Fruit fly (Drosophila melanogaster) whole organism, adult: Measurements from ENCODE around the gene Non3.

Experiments used
- CG11617 ChIP-seq: fragments of 200-800 bp; sonication (Bioruptor generic); optimal IDR thresholded peaks from 2 replicates; lab custom pipeline; 2017; ENCODE audit warnings: mild to moderate bottlenecking, missing biosample characterization, missing genetic modification reagents, missing genetic modification characterization
- CG12768 ChIP-seq: fragments of 200-800 bp; sonication (Bioruptor generic); optimal IDR thresholded peaks from 2 replicates; lab custom pipeline; 2017; ENCODE audit warnings: missing biosample characterization, missing genetic modification characterization, mild to moderate bottlenecking, moderate library complexity, missing genetic modification reagents
- CG14711 ChIP-seq: fragments of 200-800 bp; sonication (Bioruptor generic); optimal IDR thresholded peaks from 2 replicates; lab custom pipeline; 2018; ENCODE audit warnings: missing biosample characterization, mild to moderate bottlenecking, missing genetic modification characterization, moderate library complexity
- CG1620 ChIP-seq: fragments of 200-800 bp; sonication (Bioruptor generic); optimal IDR thresholded peaks from 2 replicates; lab custom pipeline; 2016; ENCODE audit warnings: missing biosample characterization, missing genetic modification characterization
- CG33017 ChIP-seq: fragments of 200-800 bp; sonication (Bioruptor generic); optimal IDR thresholded peaks from 2 replicates; lab custom pipeline; 2018; ENCODE audit warnings: missing biosample characterization, mild to moderate bottlenecking, missing genetic modification characterization, moderate library complexity
- CG5204 ChIP-seq: fragments of 200-800 bp; sonication (Bioruptor generic); optimal IDR thresholded peaks from 2 replicates; lab custom pipeline; 2016; ENCODE audit warnings: missing biosample characterization, missing genetic modification characterization
- CG7045 ChIP-seq: fragments of 200-800 bp; sonication (Bioruptor generic); optimal IDR thresholded peaks from 2 replicates; lab custom pipeline; 2017; ENCODE audit warnings: missing biosample characterization, mild to moderate bottlenecking, missing genetic modification characterization
- CG7101 ChIP-seq: fragments of 200-800 bp; sonication (Bioruptor generic); optimal IDR thresholded peaks from 2 replicates; lab custom pipeline; 2018; ENCODE audit warnings: missing biosample characterization, mild to moderate bottlenecking, missing genetic modification characterization, moderate library complexity
- Clk ChIP-seq: fragments of 200-800 bp; sonication (Bioruptor generic); optimal IDR thresholded peaks from 2 replicates; lab custom pipeline; 2017; ENCODE audit warnings: missing biosample characterization, missing genetic modification characterization
- Crg-1 ChIP-seq: fragments of 200-800 bp; sonication (Bioruptor generic); optimal IDR thresholded peaks from 2 replicates; lab custom pipeline; 2016; ENCODE audit warnings: missing biosample characterization, missing genetic modification characterization
- Hr96 ChIP-seq: fragments of 200-800 bp; sonication (Bioruptor generic); optimal IDR thresholded peaks from 2 replicates; lab custom pipeline; 2016; ENCODE audit warnings: missing biosample characterization, missing genetic modification characterization
- Mnt ChIP-seq: fragments of 200-800 bp; sonication (Bioruptor generic); optimal IDR thresholded peaks from 2 replicates; lab custom pipeline; 2016; ENCODE audit warnings: missing biosample characterization, mild to moderate bottlenecking, missing genetic modification characterization
- bab1 ChIP-seq: fragments of 200-800 bp; sonication (Bioruptor generic); optimal IDR thresholded peaks from 3 replicates; lab custom pipeline; 2019; ENCODE audit warnings: missing biosample characterization, mild to moderate bottlenecking, missing genetic modification characterization, moderate library complexity
- cic ChIP-seq: fragments of 200-800 bp; sonication (Bioruptor generic); optimal IDR thresholded peaks from 2 replicates; lab custom pipeline; 2017; ENCODE audit warnings: missing biosample characterization, mild to moderate bottlenecking, missing genetic modification characterization, moderate library complexity
- cnc ChIP-seq, 2 experiments: fragments of >200 bp; optimal IDR thresholded peaks; 2 replicates each; lab custom pipeline; 2017
- kay ChIP-seq: fragments of 200-800 bp; sonication (Bioruptor generic); peaks from one replicate; lab custom pipeline; 2016; ENCODE audit warnings: missing biosample characterization, missing genetic modification characterization, borderline replicate concordance
- ovo ChIP-seq: fragments of 200-800 bp; sonication (Bioruptor generic); optimal IDR thresholded peaks from 2 replicates; lab custom pipeline; 2016; ENCODE audit warnings: missing biosample characterization, missing genetic modification characterization
- pad ChIP-seq: fragments of 200-800 bp; sonication (Bioruptor generic); optimal IDR thresholded peaks from 3 replicates; lab custom pipeline; 2017; ENCODE audit warnings: missing biosample characterization, missing genetic modification characterization, mild to moderate bottlenecking, moderate library complexity, missing genetic modification reagents
- tj ChIP-seq: fragments of 200-800 bp; sonication (Bioruptor generic); optimal IDR thresholded peaks from 3 replicates; lab custom pipeline; 2017; ENCODE audit warnings: missing biosample characterization, mild to moderate bottlenecking, missing genetic modification characterization, moderate library complexity
- toe ChIP-seq: fragments of 200-800 bp; sonication (Bioruptor generic); optimal IDR thresholded peaks from 2 replicates; lab custom pipeline; 2016; ENCODE audit warnings: missing biosample characterization, missing genetic modification characterization

Non3 gene

dm6 chr3R:18245044-18245596 is 21.6 kb downstream of the Non3 start:
- TF ChIP-seq CG33017 (tag; lab: Kevin White, UChicago) (no peak), CG5204 (GFP tag; lab: Kevin White, UChicago) (no peak), ovo (GFP tag; lab: Kevin White, UChicago) (peak; percentile 73), kay (GFP tag; lab: Kevin White, UChicago) (peak; percentile 73), CG14711 (peak; percentile 80)

dm6 chr3R:18246041-18246440 is 22.5 kb downstream of the Non3 start:
- TF ChIP-seq bab1 (GFP tag; lab: Kevin White, UChicago), result peak; percentile 19
- TF ChIP-seq CG7045 (GFP tag; lab: Kevin White, UChicago), result no peak
- TF ChIP-seq CG7101 (tag; lab: Kevin White, UChicago), result no peak
- no peak for TF ChIP-seq CG1620 (GFP tag; lab: Kevin White, UChicago)
- no peak for TF ChIP-seq CG33017 (tag; lab: Kevin White, UChicago)
- TF ChIP-seq tj (GFP tag; lab: Kevin White, UChicago), result peak; percentile 95
- no peak for TF ChIP-seq Mnt (GFP tag; lab: Kevin White, UChicago)
- peak in 1 of 2 experiments; percentile 83 for TF ChIP-seq cnc (optimal IDR thresholded peaks at IDR 0.05; lab: Kevin White, UChicago)
- TF ChIP-seq kay (GFP tag; lab: Kevin White, UChicago), result no peak
- no peak for TF ChIP-seq ovo (GFP tag; lab: Kevin White, UChicago)
- TF ChIP-seq Clk (GFP tag; lab: Kevin White, UChicago), result no peak
- TF ChIP-seq CG11617 (GFP tag; lab: Kevin White, UChicago), result no peak
- TF ChIP-seq CG14711, result no peak
- no peak for TF ChIP-seq toe (GFP tag; lab: Kevin White, UChicago)
- peak; percentile 84 for TF ChIP-seq cic (GFP tag; lab: Kevin White, UChicago)
- no peak for TF ChIP-seq Crg-1 (GFP tag; lab: Kevin White, UChicago)
- no peak for TF ChIP-seq pad (GFP tag; lab: Kevin White, UChicago)
- TF ChIP-seq Hr96 (GFP tag; lab: Kevin White, UChicago), result no peak
- peak; percentile 68 for TF ChIP-seq CG12768 (GFP tag; lab: Kevin White, UChicago)
- no peak for TF ChIP-seq CG5204 (GFP tag; lab: Kevin White, UChicago)

dm6 chr3R:18249268-18249667 is 25.7 kb downstream of the Non3 start:
- TF ChIP-seq tj (GFP tag; lab: Kevin White, UChicago), result peak; percentile 46
- TF ChIP-seq pad (GFP tag; lab: Kevin White, UChicago), result peak; percentile 19
- TF ChIP-seq CG5204 (GFP tag; lab: Kevin White, UChicago), result no peak
- TF ChIP-seq Clk (GFP tag; lab: Kevin White, UChicago), result no peak
- TF ChIP-seq CG7101 (tag; lab: Kevin White, UChicago), result no peak
- TF ChIP-seq ovo (GFP tag; lab: Kevin White, UChicago), result peak; percentile 43
- TF ChIP-seq CG11617 (GFP tag; lab: Kevin White, UChicago), result no peak
- no peak for TF ChIP-seq cic (GFP tag; lab: Kevin White, UChicago)
- TF ChIP-seq cnc (optimal IDR thresholded peaks at IDR 0.05; lab: Kevin White, UChicago), result no peak

dm6 chr3R:18250815-18251214 is 27.3 kb downstream of the Non3 start, which contains the start of gene CG18598:
Gene CG18598 (plus strand): TSS chr3R:18251115.
- TF ChIP-seq CG7101 (tag; lab: Kevin White, UChicago) (no peak), tj (GFP tag; lab: Kevin White, UChicago) (peak; percentile 26)

dm6 chr3R:18251876-18252275 is 28.4 kb downstream of the Non3 start:
- no peak for TF ChIP-seq tj (GFP tag; lab: Kevin White, UChicago)
- no peak for TF ChIP-seq pad (GFP tag; lab: Kevin White, UChicago)

- TF ChIP-seq pad (GFP tag; lab: Kevin White, UChicago), result no peak
- peak; percentile 45 for TF ChIP-seq bab1 (GFP tag; lab: Kevin White, UChicago)
Measured at dm6 chr3R:18252578-18252977, 29.1 kb downstream of the Non3 start, which contains the start of gene CG12320. Gene CG12320 (minus strand): TSS chr3R:18252734.

dm6 chr3R:18255281-18255680 is 31.8 kb downstream of the Non3 start, which contains the start of the genes Ada2a, Polr2D, Tgs1 and moi:
Gene Ada2a (minus strand): TSS chr3R:18255487.
Gene Polr2D (minus strand): TSS chr3R:18255487.
Gene Tgs1 (plus strand): TSS chr3R:18255530.
Gene moi (plus strand): TSS chr3R:18255530.
- TF ChIP-seq bab1 (GFP tag; lab: Kevin White, UChicago) (peak; percentile 57), Mnt (GFP tag; lab: Kevin White, UChicago) (peak; percentile 21), Clk (GFP tag; lab: Kevin White, UChicago) (no peak)
